Fruit fly (Drosophila melanogaster) Kc167 (cell line): ENCODE measurements around the gene CG14237.

ENCODE experiments used
- Myc ChIP-seq: fragments of >200 bp; optimal IDR thresholded peaks from 2 replicates; lab custom pipeline; 2017; ENCODE audit warnings: missing external identifiers
- Sin3A ChIP-seq: fragments of >200 bp; optimal IDR thresholded peaks from 2 replicates; lab custom pipeline; 2018; ENCODE audit warnings: missing external identifiers
- h ChIP-seq: fragments of >200 bp; optimal IDR thresholded peaks from 3 replicates; lab custom pipeline; 2018; ENCODE audit warnings: missing external identifiers
- insv ChIP-seq: fragments of >200 bp; optimal IDR thresholded peaks from 3 replicates; lab custom pipeline; 2018; ENCODE audit warnings: missing external identifiers
- psq ChIP-seq: fragments of >200 bp; optimal IDR thresholded peaks from 2 replicates; lab custom pipeline; 2017; ENCODE audit warnings: missing external identifiers
- ttk ChIP-seq: sonication (Bioruptor generic); optimal IDR thresholded peaks from 2 replicates; lab custom pipeline; 2017; ENCODE audit warnings: missing external identifiers

dm6 chr3R:26481231-26481630 lies 24.6 kb downstream of the CG14237 start:
- no peak for TF ChIP-seq psq (lab: Kevin White, UChicago)
- no peak for TF ChIP-seq h
- no peak for TF ChIP-seq insv (lab: Kevin White, UChicago)
- TF ChIP-seq Myc: no peak
- TF ChIP-seq ttk (lab: Kevin White, UChicago): no peak
- TF ChIP-seq Sin3A (lab: Kevin White, UChicago): no peak
